Worm (Caenorhabditis elegans): Measurements from ENCODE around the gene lpr-2.

DNA sequence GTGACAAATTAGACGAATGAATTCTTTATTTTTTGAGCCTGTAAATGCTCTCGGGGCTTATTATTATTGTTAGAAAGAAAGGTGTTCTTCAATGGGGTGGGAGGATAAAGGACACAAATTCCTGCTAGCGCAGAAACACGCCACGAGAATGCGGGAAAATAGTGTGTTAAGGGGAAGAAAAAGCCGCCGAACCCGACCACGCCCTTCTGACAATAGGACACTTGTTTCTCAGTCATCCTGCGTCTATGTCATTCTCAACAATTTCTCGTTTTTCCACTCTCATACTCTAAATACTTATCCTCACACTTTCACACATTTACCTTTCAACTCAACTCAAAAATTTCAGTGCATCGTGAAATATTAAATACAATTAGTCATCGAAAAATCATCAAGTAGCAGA is 34.9 kb downstream of the lpr-2 start, which contains the start of gene M117.1:
- TF ChIP-seq cebp-1 (GFP tag; IDR thresholded peaks at IDR 0.05) (no peak), cebp-1 (tag; optimal IDR thresholded peaks at IDR 0.05) (no peak), nhr-90 (tag; optimal IDR thresholded peaks at IDR 0.05) (no peak), atf-7 (tag; optimal IDR thresholded peaks at IDR 0.05) (no peak), ceh-91 (GFP tag; IDR thresholded peaks at IDR 0.05) (no peak), sea-2 (GFP tag; IDR thresholded peaks at IDR 0.05) (no peak), madf-8 (GFP tag; conservative IDR thresholded peaks at IDR 0.05) (no peak)
